Fruit fly (Drosophila melanogaster) whole organism, embryonic: Measurements from ENCODE around the gene foxo.

Source experiments
- Bgb ChIP-seq: fragments of 200-800 bp; sonication (Bioruptor generic); IDR thresholded peaks from 2 replicates; pipeline ENCODE4 v1.3.6; 2022; ENCODE audit warnings: missing biosample characterization, missing genetic modification characterization; ENCODE audit not compliant: partially characterized antibody
- CG10147 ChIP-seq: fragments of 200-800 bp; sonication (Bioruptor generic); optimal IDR thresholded peaks from 2 replicates; lab custom pipeline; 2019; ENCODE audit warnings: missing biosample characterization, mild to moderate bottlenecking, missing genetic modification characterization, moderate library complexity
- CG10979 ChIP-seq: fragments of 200-800 bp; sonication (Bioruptor generic); optimal IDR thresholded peaks from 2 replicates; lab custom pipeline; 2018; ENCODE audit warnings: missing biosample characterization, mild to moderate bottlenecking, missing genetic modification characterization, moderate library complexity
- CG11398 ChIP-seq: fragments of 200-800 bp; sonication (Bioruptor generic); optimal IDR thresholded peaks from 2 replicates; lab custom pipeline; 2016; ENCODE audit warnings: missing biosample characterization, missing genetic modification characterization
- CG11456 ChIP-seq: fragments of 200-800 bp; sonication (Bioruptor generic); IDR thresholded peaks from 3 replicates; pipeline ENCODE4 v1.3.6; 2022; ENCODE audit warnings: missing biosample characterization, missing genetic modification characterization
- CG12391 ChIP-seq: fragments of 200-800 bp; sonication (Bioruptor generic); optimal IDR thresholded peaks from 3 replicates; lab custom pipeline; 2018; ENCODE audit warnings: missing biosample characterization, mild to moderate bottlenecking, missing genetic modification characterization, moderate library complexity
- CG12942 ChIP-seq: fragments of 200-800 bp; sonication (Bioruptor generic); optimal IDR thresholded peaks from 3 replicates; lab custom pipeline; 2016; ENCODE audit warnings: missing biosample characterization, missing genetic modification characterization
- CG13123 ChIP-seq: fragments of 200-800 bp; sonication (Bioruptor generic); optimal IDR thresholded peaks from 2 replicates; lab custom pipeline; 2016; ENCODE audit warnings: missing biosample characterization, missing genetic modification characterization
- CG13296 ChIP-seq: fragments of 200-800 bp; sonication (Bioruptor generic); optimal IDR thresholded peaks from 3 replicates; lab custom pipeline; 2018; ENCODE audit warnings: missing biosample characterization, mild to moderate bottlenecking, missing genetic modification characterization
- CG15269 ChIP-seq: fragments of 200-800 bp; sonication (Bioruptor generic); optimal IDR thresholded peaks from 2 replicates; lab custom pipeline; 2018; ENCODE audit warnings: missing biosample characterization, mild to moderate bottlenecking, missing genetic modification characterization, moderate library complexity
- CG2889 ChIP-seq: fragments of 200-800 bp; sonication (Bioruptor generic); IDR thresholded peaks from 3 replicates; pipeline ENCODE4 v1.3.6; 2022; ENCODE audit warnings: missing biosample characterization, missing genetic modification characterization
- CG31365 ChIP-seq: fragments of 200-800 bp; sonication (Bioruptor generic); optimal IDR thresholded peaks from 2 replicates; lab custom pipeline; 2018; ENCODE audit warnings: missing biosample characterization, mild to moderate bottlenecking, missing genetic modification characterization
- CG33557 ChIP-seq: fragments of 200-800 bp; sonication (Bioruptor generic); optimal IDR thresholded peaks from 2 replicates; lab custom pipeline; 2019; ENCODE audit warnings: missing biosample characterization, mild to moderate bottlenecking, missing genetic modification characterization, moderate library complexity
- CG4328 ChIP-seq: fragments of 200-800 bp; sonication (Bioruptor generic); optimal IDR thresholded peaks from 3 replicates; lab custom pipeline; 2017; ENCODE audit warnings: missing biosample characterization, missing genetic modification reagents, missing genetic modification characterization
- CG4730 ChIP-seq: fragments of 200-800 bp; sonication (Bioruptor generic); IDR thresholded peaks from 2 replicates; pipeline ENCODE4 v1.3.6; 2022; ENCODE audit warnings: missing biosample characterization, missing genetic modification characterization
- CG8281 ChIP-seq: fragments of 200-800 bp; sonication (Bioruptor generic); optimal IDR thresholded peaks from 2 replicates; lab custom pipeline; 2018; ENCODE audit warnings: missing biosample characterization, mild to moderate bottlenecking, missing genetic modification characterization, moderate library complexity
- CHES-1-like ChIP-seq: fragments of 200-800 bp; sonication (Bioruptor generic); optimal IDR thresholded peaks from 2 replicates; lab custom pipeline; 2016; ENCODE audit warnings: missing biosample characterization, missing genetic modification characterization
- CTCF ChIP-seq: fragments of 200-800 bp; sonication (Bioruptor generic); optimal IDR thresholded peaks from 2 replicates; lab custom pipeline; 2017; ENCODE audit warnings: missing biosample characterization, mild to moderate bottlenecking, missing genetic modification characterization, moderate library complexity
- Dip2 ChIP-seq: fragments of 200-800 bp; sonication (Bioruptor generic); IDR thresholded peaks from 2 replicates; pipeline ENCODE4 v1.3.6; 2022; ENCODE audit warnings: missing biosample characterization, missing genetic modification characterization
- Dll ChIP-seq: fragments of 200-800 bp; sonication (Bioruptor generic); IDR thresholded peaks from 4 replicates; pipeline ENCODE4 v1.3.6; 2022; ENCODE audit warnings: missing biosample characterization, missing genetic modification characterization; ENCODE audit not compliant: partially characterized antibody
- Doc2 ChIP-seq: fragments of 200-800 bp; sonication (Bioruptor generic); IDR thresholded peaks from 2 replicates; pipeline ENCODE4 v1.3.6; 2022; ENCODE audit warnings: missing biosample characterization, missing genetic modification characterization
- Dp ChIP-seq: fragments of 200-800 bp; sonication (Bioruptor generic); optimal IDR thresholded peaks from 2 replicates; lab custom pipeline; 2018; ENCODE audit warnings: missing biosample characterization, mild to moderate bottlenecking, missing genetic modification characterization, moderate library complexity
- ERR ChIP-seq: fragments of 200-800 bp; sonication (Bioruptor generic); optimal IDR thresholded peaks from 2 replicates; lab custom pipeline; 2016; ENCODE audit warnings: missing biosample characterization, missing genetic modification characterization
- Fer1 ChIP-seq: fragments of 200-800 bp; sonication (Bioruptor generic); optimal IDR thresholded peaks from 2 replicates; lab custom pipeline; 2017; ENCODE audit warnings: missing biosample characterization, mild to moderate bottlenecking, missing genetic modification characterization
- H15 ChIP-seq: fragments of 200-800 bp; sonication (Bioruptor generic); IDR thresholded peaks from 3 replicates; pipeline ENCODE4 v1.3.6; 2022; ENCODE audit warnings: missing biosample characterization, missing genetic modification characterization
- Spps ChIP-seq: fragments of 200-800 bp; sonication (Bioruptor generic); optimal IDR thresholded peaks from 2 replicates; lab custom pipeline; 2018; ENCODE audit warnings: missing biosample characterization, mild to moderate bottlenecking, missing genetic modification characterization
- Ssrp ChIP-seq: fragments of 200-800 bp; sonication (Bioruptor generic); optimal IDR thresholded peaks from 2 replicates; lab custom pipeline; 2018; ENCODE audit warnings: missing biosample characterization, mild to moderate bottlenecking, missing genetic modification characterization, moderate library complexity
- Xbp1 ChIP-seq: fragments of 200-800 bp; sonication (Bioruptor generic); optimal IDR thresholded peaks from 3 replicates; lab custom pipeline; 2016; ENCODE audit warnings: missing biosample characterization, mild to moderate bottlenecking, missing genetic modification characterization
- ash1 ChIP-seq: fragments of 200-800 bp; sonication (Bioruptor generic); optimal IDR thresholded peaks from 2 replicates; lab custom pipeline; 2018; ENCODE audit warnings: missing biosample characterization, mild to moderate bottlenecking, missing genetic modification characterization
- br ChIP-seq: fragments of >200 bp; optimal IDR thresholded peaks from 2 replicates; lab custom pipeline; 2017
- crp ChIP-seq, 2 experiments: fragments of 200-800 bp; sonication (Bioruptor generic); optimal IDR thresholded peaks; 2 replicates in 1 of 2; 3 replicates in 1 of 2; lab custom pipeline; 2017; ENCODE audit warnings: missing biosample characterization in 2 of 2, missing genetic modification characterization in 2 of 2, mild to moderate bottlenecking in 1 of 2, moderate library complexity in 1 of 2
- cwo ChIP-seq: fragments of 200-800 bp; sonication (Bioruptor generic); optimal IDR thresholded peaks from 3 replicates; lab custom pipeline; 2017; ENCODE audit warnings: missing biosample characterization, missing genetic modification characterization, mild to moderate bottlenecking, moderate library complexity, missing genetic modification reagents
- dan ChIP-seq: fragments of 200-800 bp; sonication (Bioruptor generic); IDR thresholded peaks from 2 replicates; pipeline ENCODE4 v1.3.6; 2022; ENCODE audit warnings: missing biosample characterization, missing genetic modification characterization
- exex ChIP-seq: fragments of 200-800 bp; sonication (Bioruptor generic); optimal IDR thresholded peaks from 4 replicates; lab custom pipeline; 2018; ENCODE audit warnings: missing biosample characterization, mild to moderate bottlenecking, missing genetic modification characterization, moderate library complexity
- fd64A ChIP-seq: fragments of 200-800 bp; sonication (Bioruptor generic); optimal IDR thresholded peaks from 3 replicates; lab custom pipeline; 2018; ENCODE audit warnings: missing biosample characterization, mild to moderate bottlenecking, missing genetic modification characterization
- hb ChIP-seq: fragments of 200-800 bp; sonication (Bioruptor generic); IDR thresholded peaks from 3 replicates; pipeline ENCODE4 v1.3.6; 2022; ENCODE audit warnings: missing biosample characterization, missing genetic modification characterization; ENCODE audit not compliant: partially characterized antibody
- hkb ChIP-seq, 2 experiments: fragments of 200-800 bp in 1 of 2; fragments of >200 bp in 1 of 2; sonication (Bioruptor generic) in 1 of 2; IDR thresholded peaks in 1 of 2; optimal IDR thresholded peaks in 1 of 2; 2 replicates each; pipeline versions ENCODE4 v1.3.6 to Lab custom; 2017 to 2022; ENCODE audit warnings: missing biosample characterization in 1 of 2, missing genetic modification characterization in 1 of 2
- insv ChIP-seq, 2 experiments: fragments of 200-800 bp; sonication (Bioruptor generic); optimal IDR thresholded peaks; 3 replicates each; lab custom pipeline; 2016 to 2018; ENCODE audit warnings: missing biosample characterization in 2 of 2, missing genetic modification characterization in 2 of 2
- inv ChIP-seq: fragments of 200-800 bp; sonication (Bioruptor generic); IDR thresholded peaks from 2 replicates; pipeline ENCODE4 v1.3.6; 2022; ENCODE audit warnings: missing biosample characterization, missing genetic modification characterization; ENCODE audit not compliant: partially characterized antibody
- lbe ChIP-seq: fragments of 200-800 bp; sonication (Bioruptor generic); optimal IDR thresholded peaks from 2 replicates; lab custom pipeline; 2016; ENCODE audit warnings: missing biosample characterization, mild to moderate bottlenecking, missing genetic modification characterization
- nmo ChIP-seq: fragments of 200-800 bp; sonication (Bioruptor generic); optimal IDR thresholded peaks from 2 replicates; lab custom pipeline; 2018; ENCODE audit warnings: missing biosample characterization, mild to moderate bottlenecking, missing genetic modification characterization, moderate library complexity
- odd ChIP-seq: fragments of 200-800 bp; sonication (Bioruptor generic); optimal IDR thresholded peaks from 2 replicates; lab custom pipeline; 2017; ENCODE audit warnings: missing biosample characterization, mild to moderate bottlenecking, missing genetic modification characterization
- onecut ChIP-seq: fragments of 200-800 bp; sonication (Bioruptor generic); IDR thresholded peaks from 2 replicates; pipeline ENCODE4 v1.3.6; 2022; ENCODE audit warnings: missing biosample characterization, missing genetic modification characterization
- pita ChIP-seq: fragments of 200-800 bp; sonication (Bioruptor generic); optimal IDR thresholded peaks from 2 replicates; lab custom pipeline; 2017; ENCODE audit warnings: missing biosample characterization, mild to moderate bottlenecking, missing genetic modification characterization
- ranshi ChIP-seq: fragments of 200-800 bp; sonication (Bioruptor generic); IDR thresholded peaks from 2 replicates; pipeline ENCODE4 v1.3.6; 2022; ENCODE audit warnings: missing biosample characterization, missing genetic modification characterization
- sima ChIP-seq: fragments of 200-800 bp; sonication (Bioruptor generic); optimal IDR thresholded peaks from 2 replicates; lab custom pipeline; 2016; ENCODE audit warnings: missing biosample characterization, missing genetic modification characterization
- sqz ChIP-seq: fragments of 200-800 bp; sonication (Bioruptor generic); optimal IDR thresholded peaks from 3 replicates; lab custom pipeline; 2018; ENCODE audit warnings: missing biosample characterization, mild to moderate bottlenecking, missing genetic modification characterization
- tap ChIP-seq: fragments of 200-800 bp; optimal IDR thresholded peaks from 3 replicates; lab custom pipeline; 2019; ENCODE audit warnings: missing biosample characterization, mild to moderate bottlenecking, missing genetic modification characterization, moderate library complexity
- trh ChIP-seq: fragments of 200-800 bp; sonication (Bioruptor generic); optimal IDR thresholded peaks from 2 replicates; lab custom pipeline; 2016; ENCODE audit warnings: missing biosample characterization, missing genetic modification characterization

Gene foxo

DNA sequence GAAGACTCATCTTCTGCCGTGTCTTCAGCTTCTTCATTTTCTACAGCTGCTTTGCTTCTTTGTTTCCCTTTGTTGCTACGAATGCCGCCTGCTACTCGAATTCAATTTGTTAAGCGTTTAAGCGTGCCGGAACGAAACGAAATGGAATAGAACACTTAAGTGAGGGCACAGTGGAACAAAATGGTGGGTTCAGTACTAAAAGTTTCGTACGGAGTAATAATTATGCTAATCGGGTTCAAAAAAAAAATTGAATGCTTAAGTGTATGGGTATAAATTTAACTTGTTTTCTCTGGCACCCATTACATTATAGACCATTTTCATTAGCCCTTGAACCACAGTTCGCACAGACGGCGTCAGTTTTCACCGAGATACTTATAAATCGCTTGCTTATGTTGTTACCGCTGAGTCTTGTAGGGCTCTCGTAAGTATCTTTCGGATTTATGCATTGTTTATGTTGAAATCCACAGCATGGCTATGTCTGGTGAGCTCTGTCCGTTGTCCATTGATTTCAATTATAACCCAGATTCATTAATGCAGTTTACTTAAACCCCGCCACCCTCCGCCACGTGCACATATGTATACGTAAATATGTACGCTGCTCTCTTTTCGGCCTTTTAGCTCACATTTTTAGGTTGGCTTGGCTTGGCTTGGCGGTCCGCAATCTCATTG lies 44.1 kb upstream of the foxo start (continued):
- TF ChIP-seq hkb (optimal IDR thresholded peaks at IDR 0.05; lab: Kevin White, UChicago), result no peak
- TF ChIP-seq hkb (GFP tag; IDR thresholded peaks at IDR 0.05; lab: Robert Waterston, UW), result peak; percentile 96
- no peak for TF ChIP-seq ash1 (GFP tag; lab: Kevin White, UChicago)
- peak; percentile 87 for TF ChIP-seq nmo (GFP tag; lab: Kevin White, UChicago)
- peak; percentile 60 for TF ChIP-seq CTCF (GFP tag; lab: Kevin White, UChicago)
- TF ChIP-seq Ssrp (tag; lab: Kevin White, UChicago), result peak; percentile 79
- TF ChIP-seq sqz (GFP tag; lab: Kevin White, UChicago), result peak; percentile 91
- TF ChIP-seq CG11456 (GFP tag; lab: Robert Waterston, UW), result peak; percentile 96
- TF ChIP-seq ranshi (GFP tag; lab: Robert Waterston, UW), result peak; percentile 94
- peak; percentile 86 for TF ChIP-seq Spps (tag; lab: Kevin White, UChicago)
- TF ChIP-seq pita (GFP tag; lab: Kevin White, UChicago), result no peak
- 0 out of 2 replicates have a peak, but pooled peaks have one; percentile 18 for TF ChIP-seq Dip2
- peak; percentile 92 for TF ChIP-seq dan (GFP tag; lab: Robert Waterston, UW)
- TF ChIP-seq CG13296 (GFP tag; lab: Kevin White, UChicago), result peak; percentile 85
- TF ChIP-seq exex, result peak; percentile 42
- peak; percentile 52 for TF ChIP-seq Bgb (GFP tag; lab: Robert Waterston, UW)
- peak; percentile 81 for TF ChIP-seq lbe (GFP tag; lab: Kevin White, UChicago)
- peak; percentile 84 for TF ChIP-seq CG12391 (tag; lab: Kevin White, UChicago)
- TF ChIP-seq Dll (GFP tag; lab: Robert Waterston, UW), result no peak
- TF ChIP-seq Dp (GFP tag; lab: Kevin White, UChicago), result no peak
- TF ChIP-seq CG11398 (GFP tag; lab: Kevin White, UChicago), result peak; percentile 67
- TF ChIP-seq cwo, result peak; percentile 90
- TF ChIP-seq CG8281 (tag; lab: Kevin White, UChicago), result peak; percentile 71
- peak; percentile 68; the same call in 1 of the 2 replicates for TF ChIP-seq Doc2
- TF ChIP-seq CG15269 (tag; lab: Kevin White, UChicago), result peak; percentile 88
- no peak for TF ChIP-seq insv (GFP tag; optimal IDR thresholded peaks at IDR 0.05; lab: Kevin White, UChicago)
- TF ChIP-seq CG2889 (GFP tag; lab: Robert Waterston, UW), result peak; percentile 79
- TF ChIP-seq CG4730 (GFP tag; lab: Robert Waterston, UW), result peak; percentile 92
- peak; percentile 42 for TF ChIP-seq odd (GFP tag; lab: Kevin White, UChicago)
- TF ChIP-seq CG4328, result peak; percentile 52
- TF ChIP-seq CG10147 (GFP tag; lab: Kevin White, UChicago), result peak; percentile 81
- TF ChIP-seq crp (GFP tag; optimal IDR thresholded peaks at IDR 0.05; lab: Kevin White, UChicago), result peak in 1 of 2 experiments; percentile 22
- TF ChIP-seq CG31365 (tag; lab: Kevin White, UChicago), result peak; percentile 81
- peak; percentile 60 for TF ChIP-seq CHES-1-like (GFP tag; lab: Kevin White, UChicago)
- TF ChIP-seq CG12942, result peak; percentile 54
- peak; percentile 95 for TF ChIP-seq H15
- no peak; the same call in 1 of the 2 replicates for TF ChIP-seq inv (GFP tag; lab: Robert Waterston, UW)
- TF ChIP-seq sima (GFP tag; lab: Kevin White, UChicago), result no peak
- peak; percentile 84 for TF ChIP-seq fd64A
- TF ChIP-seq Fer1 (GFP tag; lab: Kevin White, UChicago), result peak; percentile 91
- peak; percentile 83 for TF ChIP-seq Xbp1 (GFP tag; lab: Kevin White, UChicago)
- TF ChIP-seq CG33557 (GFP tag; lab: Kevin White, UChicago), result peak; percentile 60
- peak; percentile 72 for TF ChIP-seq ERR
- TF ChIP-seq CG10979 (tag; lab: Kevin White, UChicago), result peak; percentile 96
- peak; percentile 47 for TF ChIP-seq CG13123
- TF ChIP-seq onecut, result peak; percentile 90
- no peak; the same call in 2 of the 3 replicates for TF ChIP-seq hb (GFP tag; lab: Robert Waterston, UW)
- no peak for TF ChIP-seq br (lab: Kevin White, UChicago)
- TF ChIP-seq tap (tag; lab: Kevin White, UChicago), result peak; percentile 90
- peak; percentile 30 for TF ChIP-seq trh
